Fruit fly (Drosophila melanogaster) whole organism, embryonic: Measurements from ENCODE around the gene Ttc19.

Experiments used
- Abd-B ChIP-seq: fragments of 200-800 bp; sonication (Bioruptor generic); optimal IDR thresholded peaks from 2 replicates; lab custom pipeline; 2018; ENCODE audit warnings: missing biosample characterization, mild to moderate bottlenecking, missing genetic modification characterization, moderate library complexity
- Aef1 ChIP-seq: fragments of 200-800 bp; sonication (Bioruptor generic); IDR thresholded peaks from 3 replicates; pipeline ENCODE4 v1.3.6; 2022; ENCODE audit warnings: missing biosample characterization, missing genetic modification characterization
- Antp ChIP-seq: fragments of 200-800 bp; sonication (Bioruptor generic); optimal IDR thresholded peaks from 3 replicates; lab custom pipeline; 2016; ENCODE audit warnings: missing biosample characterization, missing genetic modification characterization
- Awh ChIP-seq: fragments of 200-800 bp; sonication (Bioruptor generic); IDR thresholded peaks from 2 replicates; pipeline ENCODE4, ENCODE4 v1.3.6; 2022; ENCODE audit warnings: missing biosample characterization, missing genetic modification characterization
- B-H1 ChIP-seq: fragments of 200-800 bp; sonication (Bioruptor generic); IDR thresholded peaks from 3 replicates; pipeline ENCODE4 v1.3.6; 2022; ENCODE audit warnings: missing biosample characterization, missing genetic modification characterization
- Bgb ChIP-seq: fragments of 200-800 bp; sonication (Bioruptor generic); IDR thresholded peaks from 2 replicates; pipeline ENCODE4 v1.3.6; 2022; ENCODE audit warnings: missing biosample characterization, missing genetic modification characterization; ENCODE audit not compliant: partially characterized antibody
- BtbVII ChIP-seq: fragments of 200-800 bp; sonication (Bioruptor generic); optimal IDR thresholded peaks from 3 replicates; lab custom pipeline; 2017; ENCODE audit warnings: missing biosample characterization, mild to moderate bottlenecking, missing genetic modification characterization
- CG10147 ChIP-seq: fragments of 200-800 bp; sonication (Bioruptor generic); optimal IDR thresholded peaks from 2 replicates; lab custom pipeline; 2019; ENCODE audit warnings: missing biosample characterization, mild to moderate bottlenecking, missing genetic modification characterization, moderate library complexity
- CG1024 ChIP-seq: fragments of 200-800 bp; sonication (Bioruptor generic); IDR thresholded peaks from 2 replicates; pipeline ENCODE4 v1.3.6; 2022; ENCODE audit warnings: missing biosample characterization, missing genetic modification characterization
- CG10321 ChIP-seq: fragments of 200-800 bp; sonication (Bioruptor generic); IDR thresholded peaks from 2 replicates; pipeline ENCODE4 v1.3.6; 2022; ENCODE audit warnings: missing biosample characterization, missing genetic modification characterization
- CG12659 ChIP-seq: fragments of 200-800 bp; sonication (Bioruptor generic); optimal IDR thresholded peaks from 3 replicates; lab custom pipeline; 2017; ENCODE audit warnings: mild to moderate bottlenecking, missing biosample characterization, missing genetic modification reagents, missing genetic modification characterization
- CG14965 ChIP-seq: fragments of 200-800 bp; sonication (Bioruptor generic); optimal IDR thresholded peaks from 2 replicates; lab custom pipeline; 2016; ENCODE audit warnings: missing biosample characterization, missing genetic modification characterization, borderline replicate concordance
- CG15601 ChIP-seq: fragments of 200-800 bp; sonication (Bioruptor generic); optimal IDR thresholded peaks from 3 replicates; lab custom pipeline; 2019; ENCODE audit warnings: missing biosample characterization, mild to moderate bottlenecking, missing genetic modification characterization, moderate library complexity
- CG16815 ChIP-seq: fragments of 200-800 bp; sonication (Bioruptor generic); optimal IDR thresholded peaks from 3 replicates; lab custom pipeline; 2017; ENCODE audit warnings: missing biosample characterization, mild to moderate bottlenecking, missing genetic modification characterization
- CG18262 ChIP-seq: fragments of 200-800 bp; optimal IDR thresholded peaks from 3 replicates; lab custom pipeline; 2019; ENCODE audit warnings: missing biosample characterization, mild to moderate bottlenecking, missing genetic modification characterization, moderate library complexity
- CG1832 ChIP-seq: fragments of 200-800 bp; sonication (Bioruptor generic); optimal IDR thresholded peaks from 2 replicates; lab custom pipeline; 2017; ENCODE audit warnings: missing biosample characterization, mild to moderate bottlenecking, missing genetic modification characterization, inconsistent platforms
- CG2202 ChIP-seq: fragments of 200-800 bp; sonication (Bioruptor generic); optimal IDR thresholded peaks from 2 replicates; lab custom pipeline; 2018; ENCODE audit warnings: missing biosample characterization, mild to moderate bottlenecking, missing genetic modification characterization
- CG31365 ChIP-seq: fragments of 200-800 bp; sonication (Bioruptor generic); optimal IDR thresholded peaks from 2 replicates; lab custom pipeline; 2018; ENCODE audit warnings: missing biosample characterization, mild to moderate bottlenecking, missing genetic modification characterization
- CG3163 ChIP-seq: fragments of 200-800 bp; sonication (Bioruptor generic); optimal IDR thresholded peaks from 3 replicates; lab custom pipeline; 2016; ENCODE audit warnings: missing biosample characterization, missing genetic modification characterization
- CG33213 ChIP-seq: fragments of 200-800 bp; sonication (Bioruptor generic); optimal IDR thresholded peaks from 3 replicates; lab custom pipeline; 2016; ENCODE audit warnings: missing biosample characterization, missing genetic modification characterization
- CG4854 ChIP-seq: fragments of 200-800 bp; sonication (Bioruptor generic); optimal IDR thresholded peaks from 2 replicates; lab custom pipeline; 2016; ENCODE audit warnings: missing biosample characterization, missing genetic modification characterization, inconsistent platforms
- CG5245 ChIP-seq: fragments of 200-800 bp; sonication (Bioruptor generic); optimal IDR thresholded peaks from 3 replicates; lab custom pipeline; 2016; ENCODE audit warnings: missing biosample characterization, missing genetic modification characterization
- CG6765 ChIP-seq: fragments of 200-800 bp; sonication (Bioruptor generic); optimal IDR thresholded peaks from 3 replicates; lab custom pipeline; 2017; ENCODE audit warnings: missing biosample characterization, mild to moderate bottlenecking, missing genetic modification characterization
- CG6854 ChIP-seq: fragments of 200-800 bp; sonication (Bioruptor generic); optimal IDR thresholded peaks from 3 replicates; lab custom pipeline; 2017; ENCODE audit warnings: missing biosample characterization, mild to moderate bottlenecking, missing genetic modification characterization
- CG9215 ChIP-seq: fragments of 200-800 bp; sonication (Bioruptor generic); IDR thresholded peaks from 2 replicates; pipeline ENCODE4 v1.3.6; 2022; ENCODE audit warnings: missing biosample characterization, missing genetic modification characterization
- CG9876 ChIP-seq: fragments of 200-800 bp; sonication (Bioruptor generic); optimal IDR thresholded peaks from 2 replicates; lab custom pipeline; 2016; ENCODE audit warnings: missing biosample characterization, missing genetic modification characterization
- CTCF ChIP-seq: fragments of 200-800 bp; sonication (Bioruptor generic); optimal IDR thresholded peaks from 2 replicates; lab custom pipeline; 2017; ENCODE audit warnings: missing biosample characterization, mild to moderate bottlenecking, missing genetic modification characterization, moderate library complexity
- Chrac-16 ChIP-seq: fragments of 200-800 bp; sonication (Bioruptor generic); optimal IDR thresholded peaks from 3 replicates; lab custom pipeline; 2016; ENCODE audit warnings: missing biosample characterization, missing genetic modification characterization
- CoRest ChIP-seq: fragments of 200-800 bp; sonication (Bioruptor generic); optimal IDR thresholded peaks from 3 replicates; lab custom pipeline; 2018; ENCODE audit warnings: missing biosample characterization, mild to moderate bottlenecking, missing genetic modification characterization, moderate library complexity
- Dbx ChIP-seq: fragments of 200-800 bp; sonication (Bioruptor generic); IDR thresholded peaks from 3 replicates; pipeline ENCODE4 v1.3.6; 2022; ENCODE audit warnings: missing biosample characterization, missing genetic modification characterization
- Deaf1 ChIP-seq: fragments of 200-800 bp; optimal IDR thresholded peaks from 3 replicates; lab custom pipeline; 2019; ENCODE audit warnings: missing biosample characterization, mild to moderate bottlenecking, missing genetic modification characterization, moderate library complexity
- Fer1 ChIP-seq: fragments of 200-800 bp; sonication (Bioruptor generic); optimal IDR thresholded peaks from 2 replicates; lab custom pipeline; 2017; ENCODE audit warnings: missing biosample characterization, mild to moderate bottlenecking, missing genetic modification characterization
- H2.0 ChIP-seq: fragments of 200-800 bp; sonication (Bioruptor generic); IDR thresholded peaks from 2 replicates; pipeline ENCODE4 v1.3.6; 2022; ENCODE audit warnings: missing biosample characterization, missing genetic modification characterization
- Hr51 ChIP-seq, 2 experiments: fragments of 200-800 bp; sonication (Bioruptor generic); optimal IDR thresholded peaks; 2 replicates in 1 of 2; 3 replicates in 1 of 2; lab custom pipeline; 2016 to 2018; ENCODE audit warnings: missing biosample characterization in 2 of 2, missing genetic modification characterization in 2 of 2, mild to moderate bottlenecking in 1 of 2, moderate library complexity in 1 of 2
- NC2α ChIP-seq: fragments of 200-800 bp; sonication (Bioruptor generic); optimal IDR thresholded peaks from 2 replicates; lab custom pipeline; 2016; ENCODE audit warnings: missing biosample characterization, missing genetic modification characterization
- Rfx ChIP-seq: fragments of 200-800 bp; sonication (Bioruptor generic); IDR thresholded peaks from 2 replicates; pipeline ENCODE4 v1.3.6; 2022; ENCODE audit warnings: missing biosample characterization, missing genetic modification characterization
- Side ChIP-seq: fragments of 200-800 bp; sonication (Bioruptor generic); optimal IDR thresholded peaks from 2 replicates; lab custom pipeline; 2016; ENCODE audit warnings: missing biosample characterization, missing genetic modification characterization
- TFAM ChIP-seq: fragments of 200-800 bp; sonication (Bioruptor generic); optimal IDR thresholded peaks from 2 replicates; lab custom pipeline; 2017; ENCODE audit warnings: missing biosample characterization, missing genetic modification characterization, inconsistent platforms
- btn ChIP-seq: fragments of 200-800 bp; sonication (Bioruptor generic); optimal IDR thresholded peaks from 2 replicates; lab custom pipeline; 2016; ENCODE audit warnings: missing biosample characterization, missing genetic modification characterization
- caup ChIP-seq: fragments of 200-800 bp; sonication (Bioruptor generic); optimal IDR thresholded peaks from 3 replicates; lab custom pipeline; 2017; ENCODE audit warnings: missing biosample characterization, mild to moderate bottlenecking, missing genetic modification characterization, moderate library complexity; ENCODE audit not compliant: severe bottlenecking
- en ChIP-seq: fragments of 200-800 bp; sonication (Bioruptor generic); optimal IDR thresholded peaks from 2 replicates; lab custom pipeline; 2016; ENCODE audit warnings: missing biosample characterization, missing genetic modification characterization
- hbn ChIP-seq: fragments of 200-800 bp; sonication (Bioruptor generic); IDR thresholded peaks from 2 replicates; pipeline ENCODE4 v1.3.6; 2022; ENCODE audit warnings: missing biosample characterization, missing genetic modification characterization; ENCODE audit not compliant: partially characterized antibody
- jigr1 ChIP-seq: fragments of 200-800 bp; sonication (Bioruptor generic); IDR thresholded peaks from 3 replicates; pipeline ENCODE4 v1.3.6; 2022; ENCODE audit warnings: missing biosample characterization, missing genetic modification characterization
- jing ChIP-seq: fragments of 200-800 bp; sonication (Bioruptor generic); optimal IDR thresholded peaks from 2 replicates; lab custom pipeline; 2018; ENCODE audit warnings: missing biosample characterization, mild to moderate bottlenecking, missing genetic modification characterization
- ken ChIP-seq: fragments of 200-800 bp; sonication (Bioruptor generic); IDR thresholded peaks from 3 replicates; pipeline ENCODE4 v1.3.6; 2022; ENCODE audit warnings: missing biosample characterization, missing genetic modification characterization
- oc ChIP-seq: fragments of 200-800 bp; sonication (Bioruptor generic); optimal IDR thresholded peaks from 2 replicates; lab custom pipeline; 2018; ENCODE audit warnings: missing biosample characterization, mild to moderate bottlenecking, missing genetic modification characterization, moderate library complexity
- otp ChIP-seq: fragments of 200-800 bp; sonication (Bioruptor generic); IDR thresholded peaks from 3 replicates; pipeline ENCODE4, ENCODE4 v1.3.6; 2022; ENCODE audit warnings: missing biosample characterization, missing genetic modification characterization
- pita ChIP-seq: fragments of 200-800 bp; sonication (Bioruptor generic); optimal IDR thresholded peaks from 2 replicates; lab custom pipeline; 2017; ENCODE audit warnings: missing biosample characterization, mild to moderate bottlenecking, missing genetic modification characterization
- sima ChIP-seq: fragments of 200-800 bp; sonication (Bioruptor generic); optimal IDR thresholded peaks from 2 replicates; lab custom pipeline; 2016; ENCODE audit warnings: missing biosample characterization, missing genetic modification characterization
- slou ChIP-seq: fragments of 200-800 bp; sonication (Bioruptor generic); optimal IDR thresholded peaks from 3 replicates; lab custom pipeline; 2016; ENCODE audit warnings: missing biosample characterization, missing genetic modification characterization
- unc-4 ChIP-seq: fragments of 200-800 bp; sonication (Bioruptor generic); IDR thresholded peaks from 2 replicates; pipeline ENCODE4 v1.3.6; 2022; ENCODE audit warnings: missing biosample characterization, missing genetic modification characterization; ENCODE audit not compliant: partially characterized antibody
- wor ChIP-seq: fragments of 200-800 bp; sonication (Bioruptor generic); IDR thresholded peaks from 2 replicates; pipeline ENCODE4 v1.3.6; 2022; ENCODE audit warnings: missing biosample characterization, missing genetic modification characterization

The Ttc19 gene

dm6 chr2L:19048912-19049311 lies 4.0 kb upstream of the Ttc19 start, which contains the start of gene CG10470 (continued):
- TF ChIP-seq Awh (GFP tag; lab: Robert Waterston, UW) (no peak), CG9876 (GFP tag; lab: Kevin White, UChicago) (no peak), CG33213 (GFP tag; lab: Kevin White, UChicago) (no peak), Aef1 (GFP tag; lab: Robert Waterston, UW) (no peak), CG12659 (GFP tag; lab: Kevin White, UChicago) (peak; percentile 24), Chrac-16 (no peak), TFAM (no peak), BtbVII (GFP tag; lab: Kevin White, UChicago) (no peak), otp (GFP tag; lab: Robert Waterston, UW) (no peak), ken (GFP tag; lab: Robert Waterston, UW) (no peak), CG2202 (tag; lab: Kevin White, UChicago) (no peak), CTCF (GFP tag; lab: Kevin White, UChicago) (no peak), Rfx (GFP tag; lab: Robert Waterston, UW) (no peak), CG15601 (peak; percentile 28), CG10147 (GFP tag; lab: Kevin White, UChicago) (peak; percentile 13), Fer1 (GFP tag; lab: Kevin White, UChicago) (peak; percentile 13), CG6765 (GFP tag; lab: Kevin White, UChicago) (no peak), oc (tag; lab: Kevin White, UChicago) (no peak), jigr1 (GFP tag; lab: Robert Waterston, UW) (no peak), CG4854 (no peak), CoRest (tag; lab: Kevin White, UChicago) (peak; percentile 34), unc-4 (GFP tag; lab: Robert Waterston, UW) (peak; percentile 81), CG6854 (GFP tag; lab: Kevin White, UChicago) (no peak), Dbx (GFP tag; lab: Robert Waterston, UW) (no peak), H2.0 (GFP tag; lab: Robert Waterston, UW) (no peak), CG31365 (tag; lab: Kevin White, UChicago) (no peak), jing (GFP tag; lab: Kevin White, UChicago) (no peak), CG9215 (GFP tag; lab: Robert Waterston, UW) (no peak), Bgb (GFP tag; lab: Robert Waterston, UW) (peak; percentile 79), slou (GFP tag; lab: Kevin White, UChicago) (no peak), CG5245 (GFP tag; lab: Kevin White, UChicago) (no peak), caup (GFP tag; lab: Kevin White, UChicago) (no peak), CG16815 (no peak), CG1832 (no peak), CG10321 (GFP tag; lab: Robert Waterston, UW) (no peak), pita (GFP tag; lab: Kevin White, UChicago) (no peak), Antp (GFP tag; lab: Kevin White, UChicago) (no peak), NC2α (GFP tag; lab: Kevin White, UChicago) (no peak), B-H1 (GFP tag; lab: Robert Waterston, UW) (no peak), CG3163 (no peak), CG18262 (tag; lab: Kevin White, UChicago) (peak; percentile 49), CG1024 (GFP tag; lab: Robert Waterston, UW) (no peak), Abd-B (GFP tag; lab: Kevin White, UChicago) (no peak), hbn (GFP tag; lab: Robert Waterston, UW) (peak; percentile 84), wor (GFP tag; lab: Robert Waterston, UW) (no peak), btn (GFP tag; lab: Kevin White, UChicago) (no peak), Deaf1 (tag; lab: Kevin White, UChicago) (no peak), sima (GFP tag; lab: Kevin White, UChicago) (no peak), en (no peak), Hr51 (GFP tag; optimal IDR thresholded peaks at IDR 0.05; lab: Kevin White, UChicago) (peak in 1 of 2 experiments; percentile 57), Side (GFP tag; lab: Kevin White, UChicago) (no peak), CG14965 (GFP tag; lab: Kevin White, UChicago) (no peak)
